Fruit fly (Drosophila melanogaster): Measurements from ENCODE around the gene RunxB.

RunxB gene

dm6 chrX:20499802-20500201, 38.5 kb upstream of the RunxB start:
- TF ChIP-seq Sox102F (GFP tag; optimal IDR thresholded peaks at IDR 0.05): no peak
- no peak for TF ChIP-seq CG6163 (GFP tag; IDR thresholded peaks at IDR 0.05)
- TF ChIP-seq esn (GFP tag; optimal IDR thresholded peaks at IDR 0.05): no peak
- TF ChIP-seq CG6276 (GFP tag; optimal IDR thresholded peaks at IDR 0.05): no peak
- TF ChIP-seq Hr39 (GFP tag; optimal IDR thresholded peaks at IDR 0.05): no peak
- no peak for TF ChIP-seq fd59A (GFP tag; optimal IDR thresholded peaks at IDR 0.05)
- no peak for TF ChIP-seq ss (GFP tag; optimal IDR thresholded peaks at IDR 0.05)
- no peak for TF ChIP-seq salr (GFP tag; optimal IDR thresholded peaks at IDR 0.05)
- no peak for TF ChIP-seq CG8119 (GFP tag; IDR thresholded peaks at IDR 0.05)
- TF ChIP-seq net (GFP tag; optimal IDR thresholded peaks at IDR 0.05): no peak
- TF ChIP-seq Blimp-1 (GFP tag; optimal IDR thresholded peaks at IDR 0.05): no peak
- TF ChIP-seq fkh (GFP tag; optimal IDR thresholded peaks at IDR 0.05): no peak

- peak; percentile 91 for TF ChIP-seq Eip93F (GFP tag; optimal IDR thresholded peaks at IDR 0.05)
- TF ChIP-seq Sox102F (GFP tag; optimal IDR thresholded peaks at IDR 0.05): peak; percentile 96
- peak; percentile 84 for TF ChIP-seq CG6808 (GFP tag; optimal IDR thresholded peaks at IDR 0.05)
- peak; percentile 87 for TF ChIP-seq cyc (GFP tag; optimal IDR thresholded peaks at IDR 0.05)
- TF ChIP-seq fd85E (GFP tag; optimal IDR thresholded peaks at IDR 0.05): peak; percentile 29
- peak; percentile 98 for TF ChIP-seq svp (GFP tag)
- TF ChIP-seq dac (GFP tag; optimal IDR thresholded peaks at IDR 0.05): peak; percentile 83
- TF ChIP-seq achi (GFP tag; optimal IDR thresholded peaks at IDR 0.05): peak; percentile 95
- TF ChIP-seq eg (GFP tag; IDR thresholded peaks at IDR 0.05): peak; percentile 93
- peak; percentile 77 for TF ChIP-seq Sox15 (GFP tag; optimal IDR thresholded peaks at IDR 0.05)
- TF ChIP-seq Ets21C (GFP tag; optimal IDR thresholded peaks at IDR 0.05): peak; percentile 93
- peak; percentile 86 for TF ChIP-seq CG10669 (GFP tag; optimal IDR thresholded peaks at IDR 0.05)
- peak; percentile 78 for TF ChIP-seq Hr4 (GFP tag; optimal IDR thresholded peaks at IDR 0.05)
- peak; percentile 80 for TF ChIP-seq CG3919 (GFP tag; optimal IDR thresholded peaks at IDR 0.05)
- TF ChIP-seq Lpt (GFP tag; optimal IDR thresholded peaks at IDR 0.05): peak; percentile 93
- TF ChIP-seq Hr39 (GFP tag; optimal IDR thresholded peaks at IDR 0.05): peak; percentile 97
- TF ChIP-seq acj6 (GFP tag; optimal IDR thresholded peaks at IDR 0.05): peak; percentile 95
- TF ChIP-seq CG6276 (GFP tag; optimal IDR thresholded peaks at IDR 0.05): peak; percentile 52
- TF ChIP-seq Eip75B (GFP tag; optimal IDR thresholded peaks at IDR 0.05): peak; percentile 98
- peak; percentile 95 for TF ChIP-seq CG8632 (GFP tag; optimal IDR thresholded peaks at IDR 0.05)
- peak; percentile 78 for TF ChIP-seq CG9139 (GFP tag; optimal IDR thresholded peaks at IDR 0.05)
- TF ChIP-seq CG8119 (GFP tag; IDR thresholded peaks at IDR 0.05): peak; percentile 94
- TF ChIP-seq salr (GFP tag; optimal IDR thresholded peaks at IDR 0.05): peak; percentile 62 to 95
- TF ChIP-seq Ets96B (tag; optimal IDR thresholded peaks at IDR 0.05): peak; percentile 84
- peak; percentile 94 for TF ChIP-seq CG10631 (GFP tag; optimal IDR thresholded peaks at IDR 0.05)
- TF ChIP-seq lz (GFP tag; optimal IDR thresholded peaks at IDR 0.05): peak; percentile 98
- peak; percentile 96 for TF ChIP-seq CG6792 (GFP tag; optimal IDR thresholded peaks at IDR 0.05)
- peak; percentile 93 for TF ChIP-seq CG16779 (tag; optimal IDR thresholded peaks at IDR 0.05)
- peak; percentile 91 for TF ChIP-seq net (GFP tag; optimal IDR thresholded peaks at IDR 0.05)
- TF ChIP-seq spab (GFP tag; optimal IDR thresholded peaks at IDR 0.05): peak; percentile 69
- TF ChIP-seq dsx (GFP tag; optimal IDR thresholded peaks at IDR 0.05; ENCODE audit: poor library complexity, severe bottlenecking): peak; percentile 95
- TF ChIP-seq Eip78C (GFP tag): peak; percentile 99
- TF ChIP-seq pdm3 (GFP tag; optimal IDR thresholded peaks at IDR 0.05): peak; percentile 96
- TF ChIP-seq CG6163 (GFP tag; IDR thresholded peaks at IDR 0.05): peak; percentile 95
- TF ChIP-seq OdsH (GFP tag; optimal IDR thresholded peaks at IDR 0.05): peak; percentile 94
- TF ChIP-seq CG6854 (GFP tag; optimal IDR thresholded peaks at IDR 0.05): peak; percentile 49
- peak; percentile 54 for TF ChIP-seq CG11762 (GFP tag; optimal IDR thresholded peaks at IDR 0.05; ENCODE audit: insufficient read depth)
- peak; percentile 96 for TF ChIP-seq fd59A (GFP tag; optimal IDR thresholded peaks at IDR 0.05)
- peak; percentile 97 for TF ChIP-seq esn (GFP tag; optimal IDR thresholded peaks at IDR 0.05)
- peak; percentile 28 for TF ChIP-seq Hr38 (GFP tag; optimal IDR thresholded peaks at IDR 0.05)
- TF ChIP-seq CG34406 (GFP tag; optimal IDR thresholded peaks at IDR 0.05): peak; percentile 93
- TF ChIP-seq CG15336 (GFP tag; IDR thresholded peaks at IDR 0.05): peak; percentile 87
- peak; percentile 60 for TF ChIP-seq CG11902 (GFP tag; optimal IDR thresholded peaks at IDR 0.05)
- peak; percentile 94 for TF ChIP-seq vri (GFP tag; optimal IDR thresholded peaks at IDR 0.05)
- peak; percentile 92 for TF ChIP-seq Gug (GFP tag; IDR thresholded peaks at IDR 0.05)
Measured at dm6 chrX:20501040-20501609, 37.2 kb upstream of the RunxB start.
